Fruit fly (Drosophila melanogaster) whole organism, embryonic: ENCODE data around the gene Ndfip.
A peak's percentile ranks its signal among the peaks of the same experiment; 100 is the strongest.

Source experiments
- Adf1 ChIP-seq: fragments of 200-800 bp; sonication (Bioruptor generic); IDR thresholded peaks from 2 replicates; pipeline ENCODE4 v1.3.6; 2022; ENCODE audit warnings: missing biosample characterization, missing genetic modification characterization
- CG10462 ChIP-seq: fragments of 200-800 bp; sonication (Bioruptor generic); optimal IDR thresholded peaks from 2 replicates; lab custom pipeline; 2016; ENCODE audit warnings: missing biosample characterization, missing genetic modification characterization
- CG10543 ChIP-seq: fragments of 200-800 bp; sonication (Bioruptor generic); optimal IDR thresholded peaks from 3 replicates; lab custom pipeline; 2017; ENCODE audit warnings: missing biosample characterization, mild to moderate bottlenecking, missing genetic modification characterization, moderate library complexity
- CG11398 ChIP-seq: fragments of 200-800 bp; sonication (Bioruptor generic); optimal IDR thresholded peaks from 2 replicates; lab custom pipeline; 2016; ENCODE audit warnings: missing biosample characterization, missing genetic modification characterization
- CG12236 ChIP-seq: fragments of 200-800 bp; sonication (Bioruptor generic); optimal IDR thresholded peaks from 2 replicates; lab custom pipeline; 2016; ENCODE audit warnings: missing biosample characterization, missing genetic modification characterization
- CG12299 ChIP-seq: fragments of 200-800 bp; sonication (Bioruptor generic); optimal IDR thresholded peaks from 2 replicates; lab custom pipeline; 2018; ENCODE audit warnings: missing biosample characterization, mild to moderate bottlenecking, missing genetic modification characterization
- CG1233 ChIP-seq: fragments of 200-800 bp; sonication (Bioruptor generic); optimal IDR thresholded peaks from 4 replicates; lab custom pipeline; 2018; ENCODE audit warnings: missing biosample characterization, mild to moderate bottlenecking, missing genetic modification characterization
- CG12769 ChIP-seq: fragments of 200-800 bp; sonication (Bioruptor generic); optimal IDR thresholded peaks from 2 replicates; lab custom pipeline; 2019; ENCODE audit warnings: missing biosample characterization, mild to moderate bottlenecking, missing genetic modification characterization, moderate library complexity
- CG13624 ChIP-seq: fragments of 200-800 bp; sonication (Bioruptor generic); optimal IDR thresholded peaks from 2 replicates; lab custom pipeline; 2016; ENCODE audit warnings: missing biosample characterization, missing genetic modification characterization
- CG14441 ChIP-seq: fragments of 200-800 bp; sonication (Bioruptor generic); IDR thresholded peaks from 2 replicates; pipeline ENCODE4 v1.3.6; 2022; ENCODE audit warnings: missing biosample characterization, missing genetic modification characterization
- CG16813 ChIP-seq: fragments of 200-800 bp; sonication (Bioruptor generic); IDR thresholded peaks from 3 replicates; pipeline ENCODE4 v1.3.6; 2022; ENCODE audit warnings: missing biosample characterization, missing genetic modification characterization; ENCODE audit not compliant: partially characterized antibody
- CG17328 ChIP-seq: fragments of 200-800 bp; sonication (Bioruptor generic); IDR thresholded peaks from 2 replicates; pipeline ENCODE4 v1.3.6; 2022; ENCODE audit warnings: missing biosample characterization, missing genetic modification characterization
- CG17612 ChIP-seq: fragments of 200-800 bp; sonication (Bioruptor generic); IDR thresholded peaks from 2 replicates; pipeline ENCODE4 v1.3.6; 2022; ENCODE audit warnings: missing biosample characterization, missing genetic modification characterization
- CG1792 ChIP-seq: fragments of 200-800 bp; sonication (Bioruptor generic); optimal IDR thresholded peaks from 2 replicates; lab custom pipeline; 2016; ENCODE audit warnings: missing biosample characterization, missing genetic modification characterization
- CG2116 ChIP-seq: fragments of 200-800 bp; sonication (Bioruptor generic); optimal IDR thresholded peaks from 3 replicates; lab custom pipeline; 2018; ENCODE audit warnings: missing biosample characterization, mild to moderate bottlenecking, missing genetic modification characterization
- CG31388 ChIP-seq: fragments of 200-800 bp; sonication (Bioruptor generic); optimal IDR thresholded peaks from 2 replicates; lab custom pipeline; 2016; ENCODE audit warnings: missing biosample characterization, missing genetic modification characterization
- CG3995 ChIP-seq: fragments of 200-800 bp; sonication (Bioruptor generic); optimal IDR thresholded peaks from 3 replicates; lab custom pipeline; 2016; ENCODE audit warnings: missing biosample characterization, missing genetic modification characterization
- CG4404 ChIP-seq: fragments of 200-800 bp; sonication (Bioruptor generic); IDR thresholded peaks from 2 replicates; pipeline ENCODE4 v1.3.6; 2022; ENCODE audit warnings: missing biosample characterization, missing genetic modification characterization
- CG6765 ChIP-seq: fragments of 200-800 bp; sonication (Bioruptor generic); optimal IDR thresholded peaks from 3 replicates; lab custom pipeline; 2017; ENCODE audit warnings: missing biosample characterization, mild to moderate bottlenecking, missing genetic modification characterization
- CG6854 ChIP-seq: fragments of 200-800 bp; sonication (Bioruptor generic); optimal IDR thresholded peaks from 3 replicates; lab custom pipeline; 2017; ENCODE audit warnings: missing biosample characterization, mild to moderate bottlenecking, missing genetic modification characterization
- CG7556 ChIP-seq: fragments of 200-800 bp; sonication (Bioruptor generic); optimal IDR thresholded peaks from 2 replicates; lab custom pipeline; 2017; ENCODE audit warnings: missing biosample characterization, mild to moderate bottlenecking, missing genetic modification characterization
- CG8944 ChIP-seq: fragments of 200-800 bp; sonication (Bioruptor generic); optimal IDR thresholded peaks from 3 replicates; lab custom pipeline; 2016; ENCODE audit warnings: missing biosample characterization, missing genetic modification characterization
- CG9876 ChIP-seq: fragments of 200-800 bp; sonication (Bioruptor generic); optimal IDR thresholded peaks from 2 replicates; lab custom pipeline; 2016; ENCODE audit warnings: missing biosample characterization, missing genetic modification characterization
- CHES-1-like ChIP-seq: fragments of 200-800 bp; sonication (Bioruptor generic); optimal IDR thresholded peaks from 2 replicates; lab custom pipeline; 2016; ENCODE audit warnings: missing biosample characterization, missing genetic modification characterization
- D19A ChIP-seq: fragments of 200-800 bp; optimal IDR thresholded peaks from 3 replicates; lab custom pipeline; 2019; ENCODE audit warnings: missing biosample characterization, mild to moderate bottlenecking, missing genetic modification characterization, moderate library complexity
- D19B ChIP-seq: fragments of 200-800 bp; sonication (Bioruptor generic); optimal IDR thresholded peaks from 2 replicates; lab custom pipeline; 2017; ENCODE audit warnings: missing biosample characterization, mild to moderate bottlenecking, missing genetic modification characterization
- Dref ChIP-seq: fragments of 200-800 bp; sonication (Bioruptor generic); IDR thresholded peaks from 2 replicates; pipeline ENCODE4 v1.3.6; 2022; ENCODE audit warnings: missing biosample characterization, missing genetic modification characterization
- Eip74EF ChIP-seq, 2 experiments: fragments of 200-800 bp in 1 of 2; fragments of >200 bp in 1 of 2; sonication (Bioruptor generic) in 1 of 2; optimal IDR thresholded peaks; 2 replicates each; lab custom pipeline; 2017 to 2019; ENCODE audit warnings: missing biosample characterization in 2 of 2, missing genetic modification characterization in 2 of 2, mild to moderate bottlenecking in 1 of 2, moderate library complexity in 1 of 2
- Fer3 ChIP-seq: fragments of 200-800 bp; sonication (Bioruptor generic); optimal IDR thresholded peaks from 2 replicates; lab custom pipeline; 2018; ENCODE audit warnings: missing biosample characterization, mild to moderate bottlenecking, missing genetic modification characterization, moderate library complexity
- Meics ChIP-seq: fragments of 200-800 bp; sonication (Bioruptor generic); optimal IDR thresholded peaks from 2 replicates; lab custom pipeline; 2017; ENCODE audit warnings: missing biosample characterization, mild to moderate bottlenecking, missing genetic modification characterization
- Oli ChIP-seq: fragments of 200-800 bp; sonication (Bioruptor generic); optimal IDR thresholded peaks from 2 replicates; lab custom pipeline; 2018; ENCODE audit warnings: missing biosample characterization, mild to moderate bottlenecking, missing genetic modification characterization, moderate library complexity
- Ptx1 ChIP-seq: fragments of 200-800 bp; sonication (Bioruptor generic); IDR thresholded peaks from 2 replicates; pipeline ENCODE4 v1.3.6; 2022; ENCODE audit warnings: missing biosample characterization, missing genetic modification characterization
- Sry-δ ChIP-seq: fragments of 200-800 bp; sonication (Bioruptor generic); optimal IDR thresholded peaks from 2 replicates; lab custom pipeline; 2016; ENCODE audit warnings: missing biosample characterization, missing genetic modification characterization
- Xrp1 ChIP-seq: fragments of 200-800 bp; sonication (Bioruptor generic); IDR thresholded peaks from 2 replicates; pipeline ENCODE4 v1.3.6; 2022; ENCODE audit warnings: missing biosample characterization, missing genetic modification characterization
- dmrt11E ChIP-seq: fragments of 200-800 bp; sonication (Bioruptor generic); optimal IDR thresholded peaks from 3 replicates; lab custom pipeline; 2018; ENCODE audit warnings: missing biosample characterization, mild to moderate bottlenecking, missing genetic modification characterization, moderate library complexity
- dysf ChIP-seq: fragments of 200-800 bp; sonication (Bioruptor generic); IDR thresholded peaks from 3 replicates; pipeline ENCODE4 v1.3.6; 2022; ENCODE audit warnings: missing biosample characterization, missing genetic modification characterization
- en ChIP-seq: fragments of 200-800 bp; sonication (Bioruptor generic); optimal IDR thresholded peaks from 2 replicates; lab custom pipeline; 2016; ENCODE audit warnings: missing biosample characterization, missing genetic modification characterization
- gsb-n ChIP-seq: fragments of 200-800 bp; sonication (Bioruptor generic); optimal IDR thresholded peaks from 3 replicates; lab custom pipeline; 2018; ENCODE audit warnings: missing biosample characterization, mild to moderate bottlenecking, missing genetic modification characterization
- insv ChIP-seq, 2 experiments: fragments of 200-800 bp; sonication (Bioruptor generic); optimal IDR thresholded peaks; 3 replicates each; lab custom pipeline; 2016 to 2018; ENCODE audit warnings: missing biosample characterization in 2 of 2, missing genetic modification characterization in 2 of 2
- kni ChIP-seq: fragments of 200-800 bp; sonication (Bioruptor generic); optimal IDR thresholded peaks from 3 replicates; lab custom pipeline; 2017; ENCODE audit warnings: mild to moderate bottlenecking, missing biosample characterization, missing genetic modification reagents, missing genetic modification characterization
- knrl ChIP-seq: fragments of 200-800 bp; sonication (Bioruptor generic); IDR thresholded peaks from 3 replicates; pipeline ENCODE4 v1.3.6; 2022; ENCODE audit warnings: missing biosample characterization, missing genetic modification characterization; ENCODE audit not compliant: partially characterized antibody
- lov ChIP-seq, 2 experiments: fragments of 200-800 bp in 1 of 2; fragments of >200 bp in 1 of 2; sonication (Bioruptor generic) in 1 of 2; IDR thresholded peaks in 1 of 2; optimal IDR thresholded peaks in 1 of 2; 2 replicates in 1 of 2; 3 replicates in 1 of 2; pipeline versions ENCODE4 v1.3.6 to Lab custom; 2017 to 2022; ENCODE audit warnings: missing biosample characterization in 1 of 2, missing genetic modification characterization in 1 of 2
- nerfin-2 ChIP-seq: fragments of 200-800 bp; sonication (Bioruptor generic); IDR thresholded peaks from 2 replicates; pipeline ENCODE4 v1.3.6; 2022; ENCODE audit warnings: missing biosample characterization, missing genetic modification characterization; ENCODE audit not compliant: partially characterized antibody
- slp2 ChIP-seq: fragments of 200-800 bp; sonication (Bioruptor generic); optimal IDR thresholded peaks from 2 replicates; lab custom pipeline; 2016; ENCODE audit warnings: missing biosample characterization, missing genetic modification characterization
- wek ChIP-seq: fragments of 200-800 bp; sonication (Bioruptor generic); optimal IDR thresholded peaks from 3 replicates; lab custom pipeline; 2018; ENCODE audit warnings: missing biosample characterization, mild to moderate bottlenecking, missing genetic modification characterization, moderate library complexity
- yki ChIP-seq: fragments of >200 bp; optimal IDR thresholded peaks from 3 replicates; lab custom pipeline; 2018
- zfh1 ChIP-seq: fragments of 200-800 bp; sonication (Bioruptor generic); IDR thresholded peaks from 3 replicates; pipeline ENCODE4 v1.3.6; 2022; ENCODE audit warnings: missing biosample characterization, missing genetic modification characterization

Ndfip gene

DNA sequence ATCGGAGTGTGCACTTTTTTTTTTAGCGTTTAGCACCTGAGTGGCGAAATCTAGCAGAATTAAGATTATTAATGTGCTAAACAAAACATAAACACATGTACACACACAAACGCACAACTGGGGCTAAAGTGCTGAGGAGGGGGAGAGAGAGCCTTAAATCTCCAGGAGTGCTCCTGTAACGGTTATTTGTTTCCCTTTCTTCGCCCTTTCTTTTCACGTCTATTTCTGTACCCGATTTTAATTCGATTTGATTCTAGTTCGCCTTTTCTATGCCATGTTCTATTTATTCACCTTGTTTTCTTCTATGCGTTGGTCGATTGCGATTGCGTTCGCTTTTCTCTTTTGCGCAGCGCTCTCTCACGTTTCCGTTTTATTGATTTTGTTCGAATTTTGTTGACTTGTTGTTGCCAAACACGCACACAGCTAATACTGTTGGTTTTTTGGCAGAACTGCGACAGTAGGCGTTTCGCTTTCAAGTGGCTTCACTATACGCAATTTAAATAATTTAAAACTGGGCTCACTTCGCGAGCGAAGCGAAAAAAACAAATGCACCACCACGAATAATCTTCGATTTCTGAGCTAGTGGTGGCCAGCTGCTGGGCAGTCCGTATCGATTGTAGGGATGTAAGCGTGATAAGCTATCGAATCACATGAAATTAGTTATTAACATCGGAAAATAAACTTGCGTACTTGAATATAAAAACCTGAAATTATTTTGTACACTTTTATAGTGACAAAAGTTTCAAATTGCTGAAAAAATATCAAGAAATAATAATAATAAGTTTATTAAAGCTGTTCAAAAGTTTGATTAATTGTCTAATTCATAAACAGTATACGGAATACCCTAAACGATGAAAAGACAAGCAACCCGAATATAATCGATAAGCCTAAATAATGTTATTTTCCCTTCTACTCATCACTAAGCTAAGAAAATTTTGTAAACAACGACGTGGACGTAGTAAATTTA, at the start of gene Ndfip, which contains the start of the genes Krn and CG7484 (continued):
- TF ChIP-seq CG3995 (GFP tag; lab: Kevin White, UChicago) (peak; percentile 92), CG31388 (GFP tag; lab: Kevin White, UChicago) (peak; percentile 20), Sry-δ (GFP tag; lab: Kevin White, UChicago) (peak; percentile 98), CG17612 (GFP tag; lab: Robert Waterston, UW) (0 out of 2 replicates have a peak, but pooled peaks have one; percentile 62), CG12236 (GFP tag; lab: Kevin White, UChicago) (peak; percentile 46), CG17328 (peak; percentile 81), CG8944 (peak; percentile 76), CG16813 (GFP tag; lab: Robert Waterston, UW) (peak; percentile 97), CG11398 (GFP tag; lab: Kevin White, UChicago) (peak; percentile 1), nerfin-2 (GFP tag; lab: Robert Waterston, UW) (peak; percentile 88), zfh1 (GFP tag; lab: Robert Waterston, UW) (peak; percentile 81), CG2116 (GFP tag; lab: Kevin White, UChicago) (peak; percentile 96), Eip74EF (GFP tag; optimal IDR thresholded peaks at IDR 0.05; lab: Kevin White, UChicago) (peak in 1 of 2 experiments; percentile 51), kni (GFP tag; lab: Kevin White, UChicago) (peak; percentile 11), yki (lab: Kevin White, UChicago) (no peak), CG10462 (GFP tag; lab: Kevin White, UChicago) (peak; percentile 79), D19A (tag; lab: Kevin White, UChicago) (peak; percentile 82), CG9876 (GFP tag; lab: Kevin White, UChicago) (peak; percentile 75), Dref (GFP tag; lab: Robert Waterston, UW) (peak; percentile 75), wek (GFP tag; lab: Kevin White, UChicago) (peak; percentile 96), lov (optimal IDR thresholded peaks at IDR 0.05; lab: Kevin White, UChicago) (no peak), lov (GFP tag; IDR thresholded peaks at IDR 0.05; lab: Robert Waterston, UW) (no peak), Ptx1 (GFP tag; lab: Robert Waterston, UW) (peak; percentile 91), slp2 (GFP tag; lab: Kevin White, UChicago) (peak; percentile 72), Xrp1 (GFP tag; lab: Robert Waterston, UW) (peak; percentile 83), CG7556 (GFP tag; lab: Kevin White, UChicago) (peak; percentile 83), dmrt11E (tag; lab: Kevin White, UChicago) (peak; percentile 87), CG12769 (tag; lab: Kevin White, UChicago) (peak; percentile 72), CG1792 (GFP tag; lab: Kevin White, UChicago) (no peak), insv (GFP tag; optimal IDR thresholded peaks at IDR 0.05; lab: Kevin White, UChicago) (peak in 1 of 2 experiments; percentile 71), Fer3 (tag; lab: Kevin White, UChicago) (peak; percentile 89), CHES-1-like (GFP tag; lab: Kevin White, UChicago) (peak; percentile 86), CG6765 (GFP tag; lab: Kevin White, UChicago) (no peak), CG6854 (peak; percentile 20), Adf1 (GFP tag; lab: Robert Waterston, UW) (peak; percentile 47; the same call in 1 of the 2 replicates), CG4404 (GFP tag; lab: Robert Waterston, UW) (peak; percentile 89), CG1233 (peak; percentile 78), Oli (tag; lab: Kevin White, UChicago) (peak; percentile 80), dysf (GFP tag; lab: Robert Waterston, UW) (peak; percentile 90), CG10543 (GFP tag; lab: Kevin White, UChicago) (peak; percentile 92), Meics (GFP tag; lab: Kevin White, UChicago) (peak; percentile 84), gsb-n (tag; lab: Kevin White, UChicago) (peak; percentile 86), CG14441 (GFP tag; lab: Robert Waterston, UW) (peak; percentile 83), CG12299 (tag; lab: Kevin White, UChicago) (peak; percentile 83), D19B (GFP tag; lab: Kevin White, UChicago) (peak; percentile 67), CG13624 (peak; percentile 74), knrl (peak; percentile 99), en (GFP tag; lab: Kevin White, UChicago) (peak; percentile 29)
